Worm (Caenorhabditis elegans): ENCODE data around the gene sel-10.
A peak's percentile ranks its signal among the peaks of the same experiment; 100 is the strongest.

sel-10 gene

ce11 chrV:13796246-13796776 lies 22.9 kb upstream of the sel-10 start, which contains the start of gene twk-32 (continued):
- TF ChIP-seq daf-16 (GFP tag; optimal IDR thresholded peaks at IDR 0.05) (no peak), daf-16 (tag; optimal IDR thresholded peaks at IDR 0.05) (no peak)

- TF ChIP-seq unc-62 (GFP tag; optimal IDR thresholded peaks at IDR 0.05 in 1 of 2): peak in 1 of 2 experiments; percentile 92
- TF ChIP-seq unc-62 (tag; optimal IDR thresholded peaks at IDR 0.05): no peak
- TF ChIP-seq ceh-62 (tag; optimal IDR thresholded peaks at IDR 0.05): no peak
Measured at ce11 chrV:13799190-13799589, 20.0 kb upstream of the sel-10 start.

ce11 chrV:13803902-13804301 lies 15.3 kb upstream of the sel-10 start, which contains the start of gene swan-2:
TSS of gene swan-2 (minus strand) at chrV:13804281.
- no peak for TF ChIP-seq zip-11 (GFP tag; IDR thresholded peaks at IDR 0.05)
- TF ChIP-seq set-16 (GFP tag; IDR thresholded peaks at IDR 0.05): peak; percentile 77
- peak; percentile 36 for TF ChIP-seq hlh-30 (tag; optimal IDR thresholded peaks at IDR 0.05; ENCODE audit: insufficient read depth)
- TF ChIP-seq zfp-3 (GFP tag; conservative IDR thresholded peaks at IDR 0.05): no peak
- peak in 1 of 2 experiments; percentile 82 for TF ChIP-seq unc-62 (GFP tag; optimal IDR thresholded peaks at IDR 0.05 in 1 of 2)
- TF ChIP-seq unc-62 (tag; optimal IDR thresholded peaks at IDR 0.05): no peak

ce11 chrV:13807232-13807631 lies 11.9 kb upstream of the sel-10 start, which contains the start of gene swan-1:
TSS of gene swan-1 (minus strand) at chrV:13807237.
- TF ChIP-seq lir-3 (tag; optimal IDR thresholded peaks at IDR 0.05) (no peak), php-3 (GFP tag; IDR thresholded peaks at IDR 0.05) (no peak), fkh-10 (GFP tag; optimal IDR thresholded peaks at IDR 0.05) (no peak), Y75B8A.6 (GFP tag; IDR thresholded peaks at IDR 0.05) (no peak), F10B5.3 (tag; optimal IDR thresholded peaks at IDR 0.05) (no peak), ceh-44 (GFP tag; IDR thresholded peaks at IDR 0.05) (no peak), lsy-2 (tag; optimal IDR thresholded peaks at IDR 0.05) (peak in 1 of 2 experiments; percentile 9), T26A8.4 (GFP tag; IDR thresholded peaks at IDR 0.05) (no peak), hlh-11 (tag; optimal IDR thresholded peaks at IDR 0.05) (peak; percentile 1), daf-16 (GFP tag; optimal IDR thresholded peaks at IDR 0.05) (peak in 1 of 2 experiments; percentile 3), daf-16 (tag; optimal IDR thresholded peaks at IDR 0.05) (no peak)

- TF ChIP-seq aly-2 (tag; optimal IDR thresholded peaks at IDR 0.05) (no peak), cey-2 (tag; optimal IDR thresholded peaks at IDR 0.05; ENCODE audit: borderline replicate concordance, insufficient read depth) (no peak), D1046.2 (GFP tag; IDR thresholded peaks at IDR 0.05) (no peak), nhr-76 (tag; optimal IDR thresholded peaks at IDR 0.05) (no peak), lim-7 (GFP tag; IDR thresholded peaks at IDR 0.05) (no peak; the same call in 1 of the 2 replicates), fos-1 (tag; optimal IDR thresholded peaks at IDR 0.05) (no peak), sdz-12 (GFP tag; optimal IDR thresholded peaks at IDR 0.05) (no peak), Y5F2A.4 (GFP tag; optimal IDR thresholded peaks at IDR 0.05) (no peak), gei-8 (GFP tag; optimal IDR thresholded peaks at IDR 0.05) (no peak), lin-13 (GFP tag; optimal IDR thresholded peaks at IDR 0.05) (no peak), mes-2 (tag; optimal IDR thresholded peaks at IDR 0.05; ENCODE audit: poor library complexity, severe bottlenecking) (peak; percentile 75), nhr-42 (GFP tag; IDR thresholded peaks at IDR 0.05) (no peak), mdt-29 (GFP tag; IDR thresholded peaks at IDR 0.05) (no peak), T26A8.4 (GFP tag; IDR thresholded peaks at IDR 0.05) (no peak), zip-2 (tag; optimal IDR thresholded peaks at IDR 0.05) (no peak), F26F4.8 (GFP tag; conservative IDR thresholded peaks at IDR 0.05) (no peak), zfp-2 (tag; optimal IDR thresholded peaks at IDR 0.05) (no peak), hif-1 (tag; optimal IDR thresholded peaks at IDR 0.05) (peak in 1 of 2 experiments; percentile 91), arid-1 (GFP tag; conservative IDR thresholded peaks at IDR 0.05) (no peak), nhr-111 (GFP tag; optimal IDR thresholded peaks at IDR 0.05) (no peak), php-3 (GFP tag; IDR thresholded peaks at IDR 0.05) (no peak), ceh-44 (GFP tag; IDR thresholded peaks at IDR 0.05) (no peak), nhr-6 (tag; optimal IDR thresholded peaks at IDR 0.05) (peak; percentile 92), daf-19 (GFP tag; conservative IDR thresholded peaks at IDR 0.05) (no peak), daf-12 (tag; optimal IDR thresholded peaks at IDR 0.05) (no peak), spr-1 (tag; optimal IDR thresholded peaks at IDR 0.05) (no peak), dmd-8 (GFP tag; IDR thresholded peaks at IDR 0.05) (no peak), unc-39 (tag; optimal IDR thresholded peaks at IDR 0.05) (no peak), jun-1 (tag; optimal IDR thresholded peaks at IDR 0.05) (no peak)
Measured at ce11 chrV:13808462-13808867, 10.7 kb upstream of the sel-10 start.
